Worm (Caenorhabditis elegans) whole organism, L2 larva: ENCODE results near the gene str-232.

Source experiments
- F13H6.1 ChIP-seq: sonication (generic microtip); optimal IDR thresholded peaks from 2 replicates; lab custom pipeline; 2016; ENCODE audit warnings: missing genetic modification characterization, missing compliant biosample characterization
- R02D3.7 ChIP-seq: fragments of 150-350 bp; optimal IDR thresholded peaks from 2 replicates; lab custom pipeline; 2014; ENCODE audit warnings: missing biosample characterization, missing genetic modification characterization
- Y55F3AM.14 ChIP-seq: fragments of 200-800 bp; sonication (Bioruptor generic); optimal IDR thresholded peaks from 2 replicates; lab custom pipeline; 2018; ENCODE audit warnings: mild to moderate bottlenecking, missing genetic modification characterization, missing compliant biosample characterization
- alr-1 ChIP-seq: fragments of 150-350 bp; optimal IDR thresholded peaks from 2 replicates; lab custom pipeline; 2014; ENCODE audit warnings: missing biosample characterization, missing genetic modification characterization
- aly-2 ChIP-seq: fragments of 150-350 bp; optimal IDR thresholded peaks from 2 replicates; lab custom pipeline; 2014; ENCODE audit warnings: missing biosample characterization, missing genetic modification characterization
- ama-1 ChIP-seq: fragments of 150-350 bp; optimal IDR thresholded peaks from 2 replicates; lab custom pipeline; 2018; ENCODE audit warnings: inconsistent platforms
- blmp-1 ChIP-seq: sonication (generic microtip); optimal IDR thresholded peaks from 2 replicates; lab custom pipeline; 2017; ENCODE audit warnings: missing genetic modification characterization, mild to moderate bottlenecking, missing compliant biosample characterization, antibody characterized with exemption, moderate library complexity; ENCODE audit not compliant: insufficient read depth
- ceh-16 ChIP-seq: fragments of 150-350 bp; optimal IDR thresholded peaks from 2 replicates; lab custom pipeline; 2014; ENCODE audit warnings: missing biosample characterization, missing genetic modification characterization
- ceh-82 ChIP-seq: fragments of 150-350 bp; optimal IDR thresholded peaks from 2 replicates; lab custom pipeline; 2014; ENCODE audit warnings: missing biosample characterization, missing genetic modification characterization
- crh-2 ChIP-seq: sonication (generic microtip); optimal IDR thresholded peaks from 2 replicates; lab custom pipeline; 2017; ENCODE audit warnings: missing biosample characterization, missing genetic modification characterization
- dmd-4 ChIP-seq: sonication (generic microtip); optimal IDR thresholded peaks from 2 replicates; lab custom pipeline; 2017; ENCODE audit warnings: missing biosample characterization, missing genetic modification characterization
- elt-1 ChIP-seq: fragments of 150-350 bp; optimal IDR thresholded peaks from 2 replicates; lab custom pipeline; 2014; ENCODE audit warnings: missing biosample characterization, missing genetic modification characterization
- fos-1 ChIP-seq: fragments of 150-350 bp; optimal IDR thresholded peaks from 2 replicates; lab custom pipeline; 2014; ENCODE audit warnings: missing biosample characterization, missing genetic modification characterization
- gmeb-1 ChIP-seq: fragments of 150-350 bp; optimal IDR thresholded peaks from 2 replicates; lab custom pipeline; 2014; ENCODE audit warnings: missing biosample characterization, missing genetic modification characterization
- lin-11 ChIP-seq: fragments of 150-350 bp; sonication (generic microtip); optimal IDR thresholded peaks from 2 replicates; lab custom pipeline; 2014; ENCODE audit warnings: missing biosample characterization, missing genetic modification characterization, inconsistent platforms, mixed read lengths
- lin-13 ChIP-seq: fragments of 150-350 bp; optimal IDR thresholded peaks from 2 replicates; lab custom pipeline; 2014; ENCODE audit warnings: missing biosample characterization, missing genetic modification reagents, missing genetic modification characterization
- lin-39 ChIP-seq: fragments of 150-350 bp; optimal IDR thresholded peaks from 2 replicates; lab custom pipeline; 2014; ENCODE audit warnings: missing biosample characterization, missing genetic modification reagents, missing genetic modification characterization
- lsy-2 ChIP-seq, 2 experiments: fragments of 150-350 bp in 1 of 2; sonication (generic microtip) in 1 of 2; optimal IDR thresholded peaks; 2 replicates each; lab custom pipeline; 2014 to 2017; ENCODE audit warnings: missing biosample characterization in 2 of 2, missing genetic modification characterization in 2 of 2
- nhr-10 ChIP-seq: sonication (generic microtip); optimal IDR thresholded peaks from 2 replicates; lab custom pipeline; 2017; ENCODE audit warnings: missing biosample characterization, missing genetic modification characterization
- nhr-11 ChIP-seq: fragments of 150-350 bp; optimal IDR thresholded peaks from 2 replicates; lab custom pipeline; 2014; ENCODE audit warnings: missing biosample characterization, missing genetic modification characterization
- nhr-23 ChIP-seq: fragments of 150-350 bp; optimal IDR thresholded peaks from 2 replicates; lab custom pipeline; 2014; ENCODE audit warnings: missing biosample characterization, missing genetic modification reagents, missing genetic modification characterization
- nhr-237 ChIP-seq: fragments of 150-350 bp; optimal IDR thresholded peaks from 2 replicates; lab custom pipeline; 2014; ENCODE audit warnings: missing biosample characterization, missing genetic modification characterization
- nhr-25 ChIP-seq: fragments of 150-350 bp; sonication (generic microtip); optimal IDR thresholded peaks from 3 replicates; lab custom pipeline; 2014; ENCODE audit warnings: missing biosample characterization, missing genetic modification characterization
- nhr-6 ChIP-seq: fragments of 150-350 bp; optimal IDR thresholded peaks from 2 replicates; lab custom pipeline; 2014; ENCODE audit warnings: missing biosample characterization, missing genetic modification characterization
- peb-1 ChIP-seq: fragments of 150-350 bp; optimal IDR thresholded peaks from 2 replicates; lab custom pipeline; 2014; ENCODE audit warnings: missing biosample characterization, missing genetic modification characterization
- sem-4 ChIP-seq: fragments of 150-350 bp; optimal IDR thresholded peaks from 2 replicates; lab custom pipeline; 2014; ENCODE audit warnings: missing biosample characterization, missing genetic modification reagents, missing genetic modification characterization
- skn-1 ChIP-seq: sonication (generic microtip); optimal IDR thresholded peaks from 2 replicates; lab custom pipeline; 2017; ENCODE audit warnings: missing biosample characterization, missing genetic modification characterization
- sma-9 ChIP-seq, 2 experiments: fragments of 150-350 bp in 1 of 2; sonication (generic microtip) in 1 of 2; optimal IDR thresholded peaks; 2 replicates each; lab custom pipeline; 2014 to 2016; ENCODE audit warnings: missing genetic modification characterization in 2 of 2, mild to moderate bottlenecking in 1 of 2, missing biosample characterization in 1 of 2, missing compliant biosample characterization in 1 of 2, missing genetic modification reagents in 1 of 2, moderate library complexity in 1 of 2
- snpc-4 ChIP-seq: fragments of 150-350 bp; optimal IDR thresholded peaks from 2 replicates; lab custom pipeline; 2014; ENCODE audit warnings: missing biosample characterization, missing genetic modification characterization
- unc-39 ChIP-seq: fragments of 150-350 bp; optimal IDR thresholded peaks from 2 replicates; lab custom pipeline; 2014; ENCODE audit warnings: missing biosample characterization, missing genetic modification characterization
- unc-55 ChIP-seq: fragments of 150-350 bp; sonication (generic microtip); optimal IDR thresholded peaks from 3 replicates; lab custom pipeline; 2014; ENCODE audit warnings: missing biosample characterization, missing genetic modification reagents, missing genetic modification characterization
- unc-62 ChIP-seq: fragments of 150-350 bp; optimal IDR thresholded peaks from 2 replicates; lab custom pipeline; 2014; ENCODE audit warnings: missing biosample characterization, missing genetic modification reagents, missing genetic modification characterization
- ztf-1 ChIP-seq: fragments of 200-800 bp; sonication (Bioruptor generic); conservative IDR thresholded peaks from 2 replicates; pipeline ENCODE4 v1.3.6; 2022; ENCODE audit warnings: missing genetic modification characterization, missing compliant biosample characterization
- ztf-11 ChIP-seq: sonication (generic microtip); optimal IDR thresholded peaks from 2 replicates; lab custom pipeline; 2017; ENCODE audit warnings: missing biosample characterization, missing genetic modification characterization
- ztf-4 ChIP-seq: fragments of 150-350 bp; optimal IDR thresholded peaks from 2 replicates; lab custom pipeline; 2014; ENCODE audit warnings: missing biosample characterization, missing genetic modification characterization

Gene str-232

ce11 chrV:15978232-15978764, 37.3 kb downstream of the str-232 start, which contains the start of gene oac-20:
Gene oac-20 (plus strand): TSS chrV:15978714.
- TF ChIP-seq fos-1 (tag; lab: Kevin White, UChicago) (peak; percentile 76), Y55F3AM.14 (GFP tag; lab: Kevin White, UChicago) (no peak)

ce11 chrV:15975845-15976244, 39.7 kb downstream of the str-232 start, which contains the start of gene clec-232:
Gene clec-232 (plus strand): TSS chrV:15976145.
- no peak for TF ChIP-seq lsy-2 (tag; optimal IDR thresholded peaks at IDR 0.05; lab: Kevin White, UChicago)
- TF ChIP-seq, all 48 proteins: peak for 0

- no peak for TF ChIP-seq dmd-4 (tag; lab: Kevin White, UChicago)
- TF ChIP-seq ztf-1, result no peak
- TF ChIP-seq F13H6.1 (tag; lab: Kevin White, UChicago), result no peak
- TF ChIP-seq nhr-237 (tag; lab: Kevin White, UChicago), result no peak
- no peak for TF ChIP-seq R02D3.7
- no peak for TF ChIP-seq ztf-11 (tag; lab: Kevin White, UChicago)
- TF ChIP-seq aly-2 (tag; lab: Kevin White, UChicago), result no peak
- TF ChIP-seq unc-62 (GFP tag; lab: Kevin White, UChicago), result no peak
- no peak for TF ChIP-seq fos-1 (tag; lab: Kevin White, UChicago)
- TF ChIP-seq lin-13, result no peak
- TF ChIP-seq elt-1 (tag; lab: Kevin White, UChicago), result no peak
- TF ChIP-seq nhr-11 (tag; lab: Kevin White, UChicago), result no peak
- no peak for TF ChIP-seq lin-11
- no peak for TF ChIP-seq nhr-10 (tag; lab: Kevin White, UChicago)
- TF ChIP-seq alr-1, result no peak
- no peak for TF ChIP-seq peb-1 (tag; lab: Kevin White, UChicago)
- TF ChIP-seq gmeb-1 (tag; lab: Kevin White, UChicago), result no peak
- no peak for TF ChIP-seq lsy-2 (tag; optimal IDR thresholded peaks at IDR 0.05; lab: Kevin White, UChicago)
- TF ChIP-seq unc-55 (GFP tag; lab: Kevin White, UChicago), result no peak
Measured at ce11 chrV:15974836-15975235, 40.7 kb downstream of the str-232 start, which contains the start of gene sru-22. Gene sru-22 (minus strand): TSS chrV:15974936.

DNA sequence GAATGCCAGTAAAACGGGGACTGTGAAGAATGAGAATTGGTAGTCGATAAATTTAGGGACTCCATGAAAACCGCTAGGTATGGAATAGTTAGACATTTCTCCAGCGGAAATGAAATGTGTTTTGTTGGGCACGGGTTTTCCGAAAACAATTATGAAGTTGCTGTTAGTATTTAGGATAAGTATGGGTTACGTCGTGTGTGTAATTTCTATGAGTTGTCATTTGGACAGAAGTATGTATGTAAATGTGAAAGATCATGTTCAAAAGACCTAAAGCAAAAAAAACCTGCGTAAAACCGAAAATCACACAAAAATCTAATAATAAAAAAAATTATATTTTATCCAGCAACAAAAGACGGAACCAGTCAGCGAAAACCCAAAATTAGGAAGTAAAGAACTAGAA, 43.1 kb downstream of the str-232 start, which contains the start of gene sru-23:
Gene sru-23, minus strand, starts transcription at position 101 of the 400 bp plus-strand sequence.
- no peak for TF ChIP-seq ceh-82
- TF ChIP-seq peb-1 (tag; lab: Kevin White, UChicago), result no peak
- no peak for TF ChIP-seq sma-9 (GFP tag; optimal IDR thresholded peaks at IDR 0.05; lab: Kevin White, UChicago)
- no peak for TF ChIP-seq sma-9 (tag; optimal IDR thresholded peaks at IDR 0.05; lab: Kevin White, UChicago)
- no peak for TF ChIP-seq F13H6.1 (tag; lab: Kevin White, UChicago)
- no peak for TF ChIP-seq crh-2 (tag; lab: Kevin White, UChicago)
- no peak for TF ChIP-seq lin-39 (tag; lab: Kevin White, UChicago)
- TF ChIP-seq unc-39 (tag; lab: Kevin White, UChicago), result no peak
- TF ChIP-seq dmd-4 (tag; lab: Kevin White, UChicago), result no peak
- TF ChIP-seq nhr-23 (tag; lab: Kevin White, UChicago), result no peak
- no peak for TF ChIP-seq sem-4
- no peak for TF ChIP-seq unc-62 (GFP tag; lab: Kevin White, UChicago)

DNA sequence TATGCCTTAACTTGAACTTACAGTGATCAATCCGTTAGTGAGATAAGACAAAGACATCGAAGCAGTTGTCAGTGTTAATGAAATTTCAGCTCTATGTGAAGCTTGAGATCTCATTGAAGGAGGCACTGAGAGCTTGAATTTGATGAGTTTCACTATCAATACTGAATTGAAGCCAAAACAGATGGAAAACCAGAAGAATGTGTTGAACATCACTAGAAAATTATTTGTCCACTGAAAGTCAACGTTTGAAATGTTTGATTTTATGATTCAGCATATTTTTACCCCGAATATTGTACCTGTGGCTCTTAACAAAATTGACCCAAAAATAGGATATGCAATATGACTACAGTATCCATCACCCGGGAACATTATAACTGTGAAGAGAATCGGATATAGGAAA, 44.7 kb downstream of the str-232 start:
- TF ChIP-seq ama-1 (lab: Kevin White, UChicago) (no peak), nhr-237 (tag; lab: Kevin White, UChicago) (no peak), unc-39 (tag; lab: Kevin White, UChicago) (no peak), nhr-25 (tag; lab: Kevin White, UChicago) (no peak), F13H6.1 (tag; lab: Kevin White, UChicago) (no peak), sem-4 (no peak), blmp-1 (tag; lab: Kevin White, UChicago) (no peak), elt-1 (tag; lab: Kevin White, UChicago) (no peak), lin-13 (no peak), ztf-4 (tag; lab: Kevin White, UChicago) (no peak), snpc-4 (tag; lab: Kevin White, UChicago) (no peak), aly-2 (tag; lab: Kevin White, UChicago) (no peak), fos-1 (tag; lab: Kevin White, UChicago) (no peak), sma-9 (GFP tag; optimal IDR thresholded peaks at IDR 0.05; lab: Kevin White, UChicago) (no peak), sma-9 (tag; optimal IDR thresholded peaks at IDR 0.05; lab: Kevin White, UChicago) (no peak), ceh-16 (no peak), gmeb-1 (tag; lab: Kevin White, UChicago) (no peak), nhr-6 (tag; lab: Kevin White, UChicago) (no peak), skn-1 (no peak), crh-2 (tag; lab: Kevin White, UChicago) (no peak), unc-55 (GFP tag; lab: Kevin White, UChicago) (no peak)
